Fruit fly (Drosophila melanogaster): Measurements from ENCODE around the gene CG14294.

The CG14294 gene

dm6 chr3R:18905921-18906878 is 4.1 kb upstream of the CG14294 start, which contains the start of gene EndoA (continued):
- no peak for TF ChIP-seq prd (optimal IDR thresholded peaks at IDR 0.05)
- peak; percentile 51; the same call in 2 of the 3 replicates for TF ChIP-seq prd (GFP tag; IDR thresholded peaks at IDR 0.05)
- 0 out of 3 replicates have a peak, but pooled peaks have one; percentile 27 for TF ChIP-seq CG14050 (GFP tag; IDR thresholded peaks at IDR 0.05)
- TF ChIP-seq CG12942 (GFP tag; optimal IDR thresholded peaks at IDR 0.05), result peak; percentile 37
- TF ChIP-seq ranshi (GFP tag; IDR thresholded peaks at IDR 0.05), result peak; percentile 28; the same call in 1 of the 2 replicates
- TF ChIP-seq CG32532 (GFP tag; IDR thresholded peaks at IDR 0.05), result peak; percentile 78; the same call in 1 of the 2 replicates
- TF ChIP-seq CG12299 (tag; optimal IDR thresholded peaks at IDR 0.05), result peak; percentile 9
- TF ChIP-seq CG17186 (GFP tag; optimal IDR thresholded peaks at IDR 0.05), result no peak
- TF ChIP-seq btn (GFP tag; optimal IDR thresholded peaks at IDR 0.05), result no peak
- peak; percentile 45 for TF ChIP-seq dmrt11E (tag; optimal IDR thresholded peaks at IDR 0.05)
- no peak for TF ChIP-seq luna (GFP tag; optimal IDR thresholded peaks at IDR 0.05)
- TF ChIP-seq gt (GFP tag; IDR thresholded peaks at IDR 0.05), result no peak
- TF ChIP-seq CG34376 (GFP tag; optimal IDR thresholded peaks at IDR 0.05), result no peak
- peak; percentile 59; the same call in 2 of the 3 replicates for TF ChIP-seq CG6791 (GFP tag; IDR thresholded peaks at IDR 0.05; ENCODE audit: partially characterized antibody)
- TF ChIP-seq pfk (GFP tag; optimal IDR thresholded peaks at IDR 0.05), result no peak
- TF ChIP-seq tll (GFP tag; optimal IDR thresholded peaks at IDR 0.05), result peak in 1 of 2 experiments; percentile 34
- no peak for TF ChIP-seq CG1529 (GFP tag; optimal IDR thresholded peaks at IDR 0.05)
- no peak for TF ChIP-seq Neu2 (GFP tag; optimal IDR thresholded peaks at IDR 0.05; ENCODE audit: borderline replicate concordance)
- TF ChIP-seq CG12219 (GFP tag; optimal IDR thresholded peaks at IDR 0.05), result no peak
- TF ChIP-seq bbx (GFP tag; IDR thresholded peaks at IDR 0.05; ENCODE audit: partially characterized antibody), result peak; percentile 76
- peak; percentile 75 for TF ChIP-seq CG2712 (tag; optimal IDR thresholded peaks at IDR 0.05)
- no peak for TF ChIP-seq CG10565 (GFP tag; optimal IDR thresholded peaks at IDR 0.05)
- no peak for TF ChIP-seq Hr39 (optimal IDR thresholded peaks at IDR 0.05)
- peak; percentile 1 for TF ChIP-seq dm (GFP tag; optimal IDR thresholded peaks at IDR 0.05)
- TF ChIP-seq CG13775 (GFP tag; optimal IDR thresholded peaks at IDR 0.05), result peak; percentile 24
- TF ChIP-seq CG12104 (GFP tag; optimal IDR thresholded peaks at IDR 0.05), result peak; percentile 15
- no peak for TF ChIP-seq vfl (GFP tag; optimal IDR thresholded peaks at IDR 0.05)
- peak; percentile 88 for TF ChIP-seq CG32767 (GFP tag; IDR thresholded peaks at IDR 0.05)
- TF ChIP-seq pita (GFP tag; optimal IDR thresholded peaks at IDR 0.05), result no peak
- peak; percentile 40 for TF ChIP-seq CG7786 (GFP tag; optimal IDR thresholded peaks at IDR 0.05)
- TF ChIP-seq sug (tag; optimal IDR thresholded peaks at IDR 0.05), result peak; percentile 94
- TF ChIP-seq vnd (GFP tag; IDR thresholded peaks at IDR 0.05; ENCODE audit: partially characterized antibody), result peak; percentile 64
- peak; percentile 80 for TF ChIP-seq Dref (GFP tag; IDR thresholded peaks at IDR 0.05)
- 0 out of 2 replicates have a peak, but pooled peaks have one; percentile 28 for TF ChIP-seq chm (GFP tag; IDR thresholded peaks at IDR 0.05)
- no peak for TF ChIP-seq B-H1 (GFP tag; IDR thresholded peaks at IDR 0.05)
- peak; percentile 35 for TF ChIP-seq Rfx (GFP tag; IDR thresholded peaks at IDR 0.05)
- peak; percentile 55 for TF ChIP-seq CG7556 (GFP tag; optimal IDR thresholded peaks at IDR 0.05)
- TF ChIP-seq Hr3 (GFP tag; optimal IDR thresholded peaks at IDR 0.05), result peak; percentile 31
- no peak for TF ChIP-seq cas (GFP tag; IDR thresholded peaks at IDR 0.05)
- peak; percentile 37 for TF ChIP-seq CG8388 (GFP tag; optimal IDR thresholded peaks at IDR 0.05)
- TF ChIP-seq CG13296 (GFP tag; optimal IDR thresholded peaks at IDR 0.05), result peak; percentile 14
- TF ChIP-seq CG13624 (GFP tag; optimal IDR thresholded peaks at IDR 0.05), result no peak
- peak; percentile 13 for TF ChIP-seq CG7987 (GFP tag; optimal IDR thresholded peaks at IDR 0.05)
- peak; percentile 54 for TF ChIP-seq tgo (GFP tag; IDR thresholded peaks at IDR 0.05)
- no peak for TF ChIP-seq h (optimal IDR thresholded peaks at IDR 0.05)
- no peak for TF ChIP-seq ara (GFP tag; IDR thresholded peaks at IDR 0.05)
- peak; percentile 13 for TF ChIP-seq CG6254 (GFP tag; optimal IDR thresholded peaks at IDR 0.05)
- TF ChIP-seq gem (tag; optimal IDR thresholded peaks at IDR 0.05), result peak; percentile 75
- TF ChIP-seq CG14441 (GFP tag; IDR thresholded peaks at IDR 0.05), result peak; percentile 67

All from whole organism, embryonic.